Worm (Caenorhabditis elegans): ENCODE data around the gene C29F4.3.

ce11 chrIV:11230069-11230468 lies 6.3 kb upstream of the C29F4.3 start, which contains the start of gene best-7:
- no peak for TF ChIP-seq W03F9.2 (tag; optimal IDR thresholded peaks at IDR 0.05)
- TF ChIP-seq him-1 (tag; optimal IDR thresholded peaks at IDR 0.05) = no peak
- TF ChIP-seq dao-5 (tag; optimal IDR thresholded peaks at IDR 0.05) = no peak
